Worm (Caenorhabditis elegans) whole organism, L1 larva: Measurements from ENCODE around the gene spc-2.

ENCODE experiments used
- C04F5.9 ChIP-seq: sonication (generic microtip); optimal IDR thresholded peaks from 2 replicates; lab custom pipeline; 2016; ENCODE audit warnings: missing genetic modification characterization, missing compliant biosample characterization
- C16A3.4 ChIP-seq: fragments of 150-350 bp; optimal IDR thresholded peaks from 2 replicates; lab custom pipeline; 2014; ENCODE audit warnings: missing biosample characterization, missing genetic modification characterization
- C34B4.2 ChIP-seq: sonication (generic microtip); optimal IDR thresholded peaks from 2 replicates; lab custom pipeline; 2017; ENCODE audit warnings: mild to moderate bottlenecking, missing genetic modification characterization, missing compliant biosample characterization
- F16B12.6 ChIP-seq: fragments of 150-350 bp; optimal IDR thresholded peaks from 2 replicates; lab custom pipeline; 2014; ENCODE audit warnings: missing biosample characterization, missing genetic modification characterization
- Y116A8C.19 ChIP-seq: sonication (generic microtip); optimal IDR thresholded peaks from 2 replicates; lab custom pipeline; 2016; ENCODE audit warnings: missing compliant biosample characterization, missing genetic modification characterization, borderline replicate concordance
- aha-1 ChIP-seq: fragments of 150-350 bp; optimal IDR thresholded peaks from 2 replicates; lab custom pipeline; 2014; ENCODE audit warnings: missing biosample characterization, missing genetic modification characterization
- alr-1 ChIP-seq: fragments of 200-800 bp; sonication (Bioruptor generic); optimal IDR thresholded peaks from 2 replicates; lab custom pipeline; 2018; ENCODE audit warnings: borderline replicate concordance, mild to moderate bottlenecking, missing genetic modification characterization, missing compliant biosample characterization
- aly-2 ChIP-seq: fragments of 150-350 bp; optimal IDR thresholded peaks from 2 replicates; lab custom pipeline; 2014; ENCODE audit warnings: missing biosample characterization, missing genetic modification characterization
- ama-1 ChIP-seq: fragments of 150-350 bp; optimal IDR thresholded peaks from 2 replicates; lab custom pipeline; 2014
- blmp-1 ChIP-seq: fragments of 150-350 bp; optimal IDR thresholded peaks from 2 replicates; lab custom pipeline; 2014; ENCODE audit warnings: missing biosample characterization, missing genetic modification characterization
- ceh-63 ChIP-seq: fragments of 200-800 bp; sonication (Bioruptor generic); optimal IDR thresholded peaks from 2 replicates; lab custom pipeline; 2018; ENCODE audit warnings: mild to moderate bottlenecking, missing genetic modification characterization, missing compliant biosample characterization
- ceh-8 ChIP-seq: fragments of 200-800 bp; sonication (Bioruptor generic); optimal IDR thresholded peaks from 2 replicates; lab custom pipeline; 2018; ENCODE audit warnings: mild to moderate bottlenecking, missing genetic modification characterization, moderate library complexity, missing compliant biosample characterization
- ceh-88 ChIP-seq: fragments of 200-800 bp; sonication (Bioruptor generic); IDR thresholded peaks from 2 replicates; pipeline ENCODE4 v1.3.6; 2022; ENCODE audit warnings: missing genetic modification characterization, missing compliant biosample characterization
- ces-1 ChIP-seq: fragments of 150-350 bp; optimal IDR thresholded peaks from 2 replicates; lab custom pipeline; 2014; ENCODE audit warnings: missing biosample characterization, missing genetic modification reagents, missing genetic modification characterization
- dsc-1 ChIP-seq: sonication (generic microtip); optimal IDR thresholded peaks from 2 replicates; lab custom pipeline; 2016; ENCODE audit warnings: mild to moderate bottlenecking, missing genetic modification characterization, missing compliant biosample characterization
- efl-1 ChIP-seq, 4 experiments: fragments of 150-350 bp; optimal IDR thresholded peaks in 3 of 4; peaks in 1 of 4; 1 replicate in 1 of 4; 2 replicates in 3 of 4; lab custom pipeline; 2014; ENCODE audit warnings: missing biosample characterization in 2 of 4, missing genetic modification characterization in 2 of 4, missing genetic modification reagents in 2 of 4
- efl-3 ChIP-seq: fragments of 200-800 bp; sonication (Bioruptor generic); optimal IDR thresholded peaks from 2 replicates; lab custom pipeline; 2018; ENCODE audit warnings: mild to moderate bottlenecking, missing genetic modification characterization, missing compliant biosample characterization
- egl-27 ChIP-seq, 2 experiments: fragments of 150-350 bp in 1 of 2; sonication (generic microtip); optimal IDR thresholded peaks; 3 replicates each; lab custom pipeline; 2017 to 2018; ENCODE audit warnings: missing biosample characterization in 2 of 2, missing genetic modification characterization in 2 of 2, missing genetic modification reagents in 2 of 2
- elt-3 ChIP-seq, 6 experiments: fragments of 150-350 bp in 1 of 6; sonication (generic microtip); optimal IDR thresholded peaks; 2 replicates each; lab custom pipeline; 2017 to 2018; ENCODE audit warnings: missing biosample characterization in 6 of 6, missing genetic modification characterization in 6 of 6, inconsistent platforms in 1 of 6
- fkh-10 ChIP-seq: sonication (generic microtip); optimal IDR thresholded peaks from 2 replicates; lab custom pipeline; 2017; ENCODE audit warnings: missing biosample characterization, missing genetic modification reagents, missing genetic modification characterization
- fkh-4 ChIP-seq: sonication (generic microtip); optimal IDR thresholded peaks from 2 replicates; lab custom pipeline; 2016; ENCODE audit warnings: missing compliant biosample characterization, missing genetic modification characterization, borderline replicate concordance
- fos-1 ChIP-seq: fragments of 150-350 bp; optimal IDR thresholded peaks from 2 replicates; lab custom pipeline; 2014; ENCODE audit warnings: missing biosample characterization, missing genetic modification characterization
- grh-1 ChIP-seq: fragments of 200-800 bp; sonication (Bioruptor generic); IDR thresholded peaks from 2 replicates; pipeline ENCODE4 v1.3.6; 2022; ENCODE audit warnings: missing genetic modification reagents, missing genetic modification characterization, missing compliant biosample characterization
- hlh-17 ChIP-seq: fragments of 200-800 bp; sonication (Bioruptor generic); optimal IDR thresholded peaks from 2 replicates; lab custom pipeline; 2018; ENCODE audit warnings: missing genetic modification characterization, mild to moderate bottlenecking, missing compliant biosample characterization, moderate library complexity, borderline replicate concordance
- irx-1 ChIP-seq: sonication (generic microtip); optimal IDR thresholded peaks from 2 replicates; lab custom pipeline; 2016; ENCODE audit warnings: missing genetic modification characterization, missing compliant biosample characterization
- isw-1 ChIP-seq: fragments of 200-800 bp; sonication (Bioruptor generic); IDR thresholded peaks from 2 replicates; pipeline ENCODE4 v1.3.6; 2022; ENCODE audit warnings: missing genetic modification characterization, missing compliant biosample characterization
- lin-13 ChIP-seq: fragments of 150-350 bp; optimal IDR thresholded peaks from 2 replicates; lab custom pipeline; 2014; ENCODE audit warnings: missing biosample characterization, missing genetic modification reagents, missing genetic modification characterization
- lin-35 ChIP-seq, 2 experiments: fragments of 150-350 bp; optimal IDR thresholded peaks; 2 replicates each; lab custom pipeline; 2014; ENCODE audit warnings: missing biosample characterization in 2 of 2, missing genetic modification characterization in 2 of 2, missing genetic modification reagents in 2 of 2
- lin-39 ChIP-seq: fragments of 150-350 bp; optimal IDR thresholded peaks from 2 replicates; lab custom pipeline; 2014; ENCODE audit warnings: missing biosample characterization, missing genetic modification reagents, missing genetic modification characterization
- lir-3 ChIP-seq: sonication (generic microtip); optimal IDR thresholded peaks from 2 replicates; lab custom pipeline; 2016; ENCODE audit warnings: mild to moderate bottlenecking, missing genetic modification characterization, moderate library complexity, missing compliant biosample characterization; ENCODE audit not compliant: poor library complexity
- lsy-2 ChIP-seq, 2 experiments: fragments of 150-350 bp; optimal IDR thresholded peaks; 2 replicates each; lab custom pipeline; 2014; ENCODE audit warnings: missing biosample characterization in 2 of 2, missing genetic modification characterization in 2 of 2
- mdl-1 ChIP-seq, 2 experiments: fragments of 150-350 bp; optimal IDR thresholded peaks; 2 replicates each; lab custom pipeline; 2014 to 2017; ENCODE audit warnings: missing biosample characterization in 2 of 2, missing genetic modification characterization in 2 of 2, inconsistent platforms in 1 of 2
- mef-2 ChIP-seq: fragments of 150-350 bp; optimal IDR thresholded peaks from 2 replicates; lab custom pipeline; 2014; ENCODE audit warnings: missing biosample characterization, missing genetic modification characterization
- mep-1 ChIP-seq: fragments of 150-350 bp; optimal IDR thresholded peaks from 2 replicates; lab custom pipeline; 2014; ENCODE audit warnings: missing biosample characterization, missing genetic modification characterization
- nhr-11 ChIP-seq: fragments of 150-350 bp; optimal IDR thresholded peaks from 2 replicates; lab custom pipeline; 2014; ENCODE audit warnings: missing biosample characterization, missing genetic modification characterization
- nhr-12 ChIP-seq: sonication (generic microtip); optimal IDR thresholded peaks from 2 replicates; lab custom pipeline; 2017; ENCODE audit warnings: missing biosample characterization, missing genetic modification characterization
- nhr-20 ChIP-seq: sonication (generic microtip); optimal IDR thresholded peaks from 2 replicates; lab custom pipeline; 2016; ENCODE audit warnings: mild to moderate bottlenecking, missing genetic modification characterization, missing compliant biosample characterization
- nhr-47 ChIP-seq: sonication (generic microtip); optimal IDR thresholded peaks from 2 replicates; lab custom pipeline; 2016; ENCODE audit warnings: mild to moderate bottlenecking, missing genetic modification characterization, moderate library complexity, missing compliant biosample characterization
- nhr-76 ChIP-seq: sonication (generic microtip); optimal IDR thresholded peaks from 2 replicates; lab custom pipeline; 2017; ENCODE audit warnings: missing biosample characterization, missing genetic modification characterization
- nhr-77 ChIP-seq: fragments of 150-350 bp; optimal IDR thresholded peaks from 2 replicates; lab custom pipeline; 2014; ENCODE audit warnings: missing biosample characterization, missing genetic modification characterization
- nhr-84 ChIP-seq: sonication (generic microtip); optimal IDR thresholded peaks from 2 replicates; lab custom pipeline; 2017; ENCODE audit warnings: missing biosample characterization, missing genetic modification characterization
- nhr-85 ChIP-seq: sonication (generic microtip); peaks from one replicate; lab custom pipeline; 2016; ENCODE audit warnings: missing genetic modification characterization, inconsistent platforms, missing compliant biosample characterization
- nhr-90 ChIP-seq: sonication (generic microtip); optimal IDR thresholded peaks from 2 replicates; lab custom pipeline; 2016; ENCODE audit warnings: mild to moderate bottlenecking, missing genetic modification characterization, missing compliant biosample characterization; ENCODE audit not compliant: poor library complexity
- pax-3 ChIP-seq: fragments of 200-800 bp; sonication (Bioruptor generic); optimal IDR thresholded peaks from 2 replicates; lab custom pipeline; 2018; ENCODE audit warnings: mild to moderate bottlenecking, missing genetic modification characterization, moderate library complexity, missing compliant biosample characterization
- sptf-1 ChIP-seq: fragments of 150-350 bp; optimal IDR thresholded peaks from 2 replicates; lab custom pipeline; 2014; ENCODE audit warnings: missing biosample characterization, missing genetic modification characterization
- swsn-7 ChIP-seq: sonication (generic microtip); optimal IDR thresholded peaks from 2 replicates; lab custom pipeline; 2016; ENCODE audit warnings: missing genetic modification characterization, missing compliant biosample characterization
- tbx-2 ChIP-seq: sonication (generic microtip); optimal IDR thresholded peaks from 2 replicates; lab custom pipeline; 2016; ENCODE audit warnings: missing genetic modification characterization, missing compliant biosample characterization
- tlp-1 ChIP-seq: fragments of 150-350 bp; optimal IDR thresholded peaks from 2 replicates; lab custom pipeline; 2014; ENCODE audit warnings: missing biosample characterization, missing genetic modification characterization
- unc-30 ChIP-seq: sonication (generic microtip); optimal IDR thresholded peaks from 2 replicates; lab custom pipeline; 2017; ENCODE audit warnings: missing biosample characterization, missing genetic modification characterization
- unc-62 ChIP-seq: fragments of 150-350 bp; optimal IDR thresholded peaks from 2 replicates; lab custom pipeline; 2014; ENCODE audit warnings: missing biosample characterization, missing genetic modification reagents, missing genetic modification characterization
- unc-86 ChIP-seq: sonication (generic microtip); optimal IDR thresholded peaks from 2 replicates; lab custom pipeline; 2016; ENCODE audit warnings: missing genetic modification characterization, missing compliant biosample characterization
- unc-98 ChIP-seq: fragments of 200-800 bp; sonication (Bioruptor generic); IDR thresholded peaks from 2 replicates; pipeline ENCODE4 v1.3.6; 2022; ENCODE audit warnings: missing genetic modification characterization, missing compliant biosample characterization
- xbp-1 ChIP-seq: sonication (generic microtip); optimal IDR thresholded peaks from 2 replicates; lab custom pipeline; 2016; ENCODE audit warnings: missing genetic modification characterization, missing compliant biosample characterization

spc-2 gene

DNA sequence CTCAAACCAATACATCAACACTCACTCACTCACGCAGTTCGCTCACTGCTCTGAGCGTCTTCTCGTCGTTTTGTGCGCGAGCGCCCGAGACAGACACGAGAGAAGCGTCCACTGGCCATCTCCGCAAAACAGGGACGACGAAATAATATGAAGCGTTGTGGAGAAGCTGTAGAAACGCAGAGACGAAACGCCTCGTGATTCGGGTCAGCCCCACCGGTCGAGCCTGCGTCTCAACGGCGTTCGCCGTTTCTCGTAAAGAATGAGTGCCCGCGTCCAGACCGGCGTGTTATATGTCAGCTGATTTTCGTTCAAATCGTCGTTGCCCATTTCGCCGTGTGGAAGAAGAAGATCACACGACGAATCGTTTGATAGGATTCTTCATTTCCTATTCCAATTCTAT, 45.8 kb downstream of the spc-2 start, which contains the start of gene fbxl-1 (continued):
- TF ChIP-seq irx-1 (peak; percentile 29), fkh-10 (GFP tag; lab: Kevin White, UChicago) (peak; percentile 21), F16B12.6 (tag; lab: Kevin White, UChicago) (peak; percentile 50), nhr-12 (tag; lab: Kevin White, UChicago) (no peak), unc-98 (GFP tag; lab: Robert Waterston, UW) (no peak), unc-86 (tag; lab: Kevin White, UChicago) (peak; percentile 96), fkh-4 (tag; lab: Kevin White, UChicago) (no peak), mef-2 (peak; percentile 58), Y116A8C.19 (no peak), grh-1 (no peak), ces-1 (GFP tag; lab: Kevin White, UChicago) (no peak), sptf-1 (tag; lab: Kevin White, UChicago) (no peak), unc-30 (no peak), blmp-1 (peak; percentile 55), aha-1 (tag; lab: Kevin White, UChicago) (no peak), xbp-1 (tag; lab: Kevin White, UChicago) (peak; percentile 73), swsn-7 (tag; lab: Kevin White, UChicago) (peak; percentile 77), lsy-2 (tag; optimal IDR thresholded peaks at IDR 0.05; lab: Kevin White, UChicago) (peak; percentile 75 to 88), C34B4.2 (tag; lab: Kevin White, UChicago) (no peak), nhr-85 (no peak), tbx-2 (tag; lab: Kevin White, UChicago) (peak; percentile 81), ceh-88 (peak; percentile 43; the same call in 1 of the 2 replicates), lir-3 (peak; percentile 56), unc-62 (GFP tag; lab: Kevin White, UChicago) (no peak), ceh-8 (GFP tag; lab: Kevin White, UChicago) (peak; percentile 29), pax-3 (tag; lab: Kevin White, UChicago) (peak; percentile 64), nhr-47 (tag; lab: Kevin White, UChicago) (peak; percentile 85), nhr-11 (tag; lab: Kevin White, UChicago) (no peak), fos-1 (tag; lab: Kevin White, UChicago) (peak; percentile 43), lin-39 (tag; lab: Kevin White, UChicago) (no peak), alr-1 (tag; lab: Kevin White, UChicago) (no peak), nhr-90 (tag; lab: Kevin White, UChicago) (peak; percentile 32), lin-35 (GFP tag; optimal IDR thresholded peaks at IDR 0.05; lab: Kevin White, UChicago) (peak; percentile 63 to 82), mdl-1 (tag; optimal IDR thresholded peaks at IDR 0.05; lab: Kevin White, UChicago) (peak in 1 of 2 experiments; percentile 93), egl-27 (tag; optimal IDR thresholded peaks at IDR 0.05; lab: Kevin White, UChicago) (no peak), efl-1 (optimal IDR thresholded peaks at IDR 0.05; lab: Kevin White, UChicago) (peak; percentile 68 to 70), efl-1 (GFP tag; optimal IDR thresholded peaks at IDR 0.05 in 1 of 2; lab: Kevin White, UChicago) (peak; percentile 48 to 97), ceh-63 (GFP tag; lab: Kevin White, UChicago) (peak; percentile 13), C04F5.9 (tag; lab: Kevin White, UChicago) (no peak), C16A3.4 (tag; lab: Kevin White, UChicago) (peak; percentile 82), nhr-84 (tag; lab: Kevin White, UChicago) (no peak), efl-3 (GFP tag; lab: Kevin White, UChicago) (no peak), elt-3 (tag; optimal IDR thresholded peaks at IDR 0.05; lab: Kevin White, UChicago) (peak in 2 of 6 experiments; percentile 14 to 61), lin-13 (GFP tag; lab: Kevin White, UChicago) (peak; percentile 65), nhr-76 (tag; lab: Kevin White, UChicago) (no peak), ama-1 (lab: Kevin White, UChicago) (no peak), hlh-17 (GFP tag; lab: Kevin White, UChicago) (no peak), aly-2 (no peak), dsc-1 (tag; lab: Kevin White, UChicago) (peak; percentile 80), isw-1 (GFP tag; lab: Robert Waterston, UW) (peak; percentile 48), nhr-20 (tag; lab: Kevin White, UChicago) (peak; percentile 88), tlp-1 (tag; lab: Kevin White, UChicago) (no peak), mep-1 (tag; lab: Kevin White, UChicago) (peak; percentile 51), nhr-77 (tag; lab: Kevin White, UChicago) (peak; percentile 71)
